Worm (Caenorhabditis elegans) whole organism, late embryonic: ENCODE data around the gene C43H6.6.

Source experiments
- ceh-45 ChIP-seq: fragments of 200-800 bp; sonication (Bioruptor generic); IDR thresholded peaks from 2 replicates; pipeline ENCODE4 v1.3.6; 2022; ENCODE audit warnings: missing genetic modification reagents, missing genetic modification characterization, missing compliant biosample characterization
- fkh-10 ChIP-seq: fragments of 150-350 bp; optimal IDR thresholded peaks from 2 replicates; lab custom pipeline; 2014; ENCODE audit warnings: missing biosample characterization, missing genetic modification reagents, missing genetic modification characterization
- hlh-30 ChIP-seq: sonication (generic microtip); optimal IDR thresholded peaks from 2 replicates; lab custom pipeline; 2017; ENCODE audit warnings: antibody characterized with exemption, missing genetic modification characterization, missing compliant biosample characterization; ENCODE audit not compliant: insufficient read depth
- odd-2 ChIP-seq: sonication (generic microtip); optimal IDR thresholded peaks from 2 replicates; lab custom pipeline; 2017; ENCODE audit warnings: antibody characterized with exemption, mild to moderate bottlenecking, missing genetic modification characterization, missing compliant biosample characterization
- pha-2 ChIP-seq: sonication (generic microtip); optimal IDR thresholded peaks from 2 replicates; lab custom pipeline; 2017; ENCODE audit warnings: mild to moderate bottlenecking, missing genetic modification characterization, missing compliant biosample characterization
- tbx-7 ChIP-seq: sonication (generic microtip); optimal IDR thresholded peaks from 2 replicates; lab custom pipeline; 2016; ENCODE audit warnings: missing genotype, missing genetic modification characterization, missing compliant biosample characterization
- ttx-3 ChIP-seq: sonication (generic microtip); optimal IDR thresholded peaks from 2 replicates; lab custom pipeline; 2016; ENCODE audit warnings: missing genetic modification reagents, missing genetic modification characterization, missing compliant biosample characterization

DNA sequence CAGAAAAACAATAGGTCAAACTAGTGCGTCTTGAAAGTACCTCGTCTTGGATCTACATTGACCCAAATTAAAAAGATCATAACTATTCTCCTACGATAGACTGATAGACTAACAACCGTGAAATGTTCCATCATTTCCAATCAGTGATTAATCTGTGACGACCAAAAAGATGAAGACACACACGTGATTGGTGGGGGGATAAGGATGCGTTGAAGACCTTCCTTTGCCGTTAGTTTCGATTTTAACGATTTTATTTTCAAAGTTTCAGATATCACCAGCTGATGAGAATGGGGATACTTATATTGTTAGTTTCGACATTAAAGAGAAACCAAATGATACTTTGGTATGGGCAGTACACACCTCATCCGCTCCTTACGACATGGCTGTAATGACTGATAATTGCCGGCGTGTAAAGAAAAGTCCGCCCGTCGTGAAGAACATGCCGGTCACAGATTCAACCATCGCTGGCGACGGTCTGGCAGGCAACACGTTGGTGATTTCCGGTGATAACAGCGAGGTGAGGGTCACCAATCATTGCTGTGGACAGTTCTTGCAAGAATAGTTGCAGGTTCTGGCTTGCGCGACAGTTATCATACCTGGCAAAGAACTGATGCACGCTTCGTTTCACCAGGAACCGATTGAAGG is 8.0 kb upstream of the C43H6.6 start:
- TF ChIP-seq pha-2 (tag; lab: Kevin White, UChicago) = no peak
- TF ChIP-seq hlh-30 = no peak
- TF ChIP-seq tbx-7 = no peak
- no peak for TF ChIP-seq odd-2 (tag; lab: Kevin White, UChicago)
- TF ChIP-seq fkh-10 (GFP tag; lab: Kevin White, UChicago) = no peak
- no peak for TF ChIP-seq ceh-45 (GFP tag; lab: Robert Waterston, UW)
- no peak for TF ChIP-seq ttx-3 (tag; lab: Kevin White, UChicago)
